Worm (Caenorhabditis elegans) whole organism, L1 larva: ENCODE measurements around the gene dsh-1.

Experiments
- F16B12.6 ChIP-seq: fragments of 150-350 bp; optimal IDR thresholded peaks from 2 replicates; lab custom pipeline; 2014; ENCODE audit warnings: missing biosample characterization, missing genetic modification characterization
- aha-1 ChIP-seq: fragments of 150-350 bp; optimal IDR thresholded peaks from 2 replicates; lab custom pipeline; 2014; ENCODE audit warnings: missing biosample characterization, missing genetic modification characterization
- alr-1 ChIP-seq: fragments of 200-800 bp; sonication (Bioruptor generic); optimal IDR thresholded peaks from 2 replicates; lab custom pipeline; 2018; ENCODE audit warnings: borderline replicate concordance, mild to moderate bottlenecking, missing genetic modification characterization, missing compliant biosample characterization
- aly-2 ChIP-seq: fragments of 150-350 bp; optimal IDR thresholded peaks from 2 replicates; lab custom pipeline; 2014; ENCODE audit warnings: missing biosample characterization, missing genetic modification characterization
- ama-1 ChIP-seq: fragments of 150-350 bp; optimal IDR thresholded peaks from 2 replicates; lab custom pipeline; 2014
- blmp-1 ChIP-seq: fragments of 150-350 bp; optimal IDR thresholded peaks from 2 replicates; lab custom pipeline; 2014; ENCODE audit warnings: missing biosample characterization, missing genetic modification characterization
- ceh-82 ChIP-seq, 3 experiments: fragments of 150-350 bp in 1 of 3; sonication (generic microtip) in 2 of 3; optimal IDR thresholded peaks; 2 replicates each; lab custom pipeline; 2014 to 2017; ENCODE audit warnings: missing biosample characterization in 3 of 3, missing genetic modification characterization in 3 of 3
- ceh-88 ChIP-seq: fragments of 200-800 bp; sonication (Bioruptor generic); IDR thresholded peaks from 2 replicates; pipeline ENCODE4 v1.3.6; 2022; ENCODE audit warnings: missing genetic modification characterization, missing compliant biosample characterization
- ceh-90 ChIP-seq: sonication (generic microtip); optimal IDR thresholded peaks from 2 replicates; lab custom pipeline; 2016; ENCODE audit warnings: missing genetic modification characterization, missing compliant biosample characterization
- dpl-1 ChIP-seq, 3 experiments: fragments of 150-350 bp in 2 of 3; sonication (generic microtip) in 1 of 3; optimal IDR thresholded peaks; 2 replicates each; lab custom pipeline; 2014 to 2017; ENCODE audit warnings: missing biosample characterization in 3 of 3, missing genetic modification characterization in 3 of 3, missing genetic modification reagents in 3 of 3
- dsc-1 ChIP-seq: sonication (generic microtip); optimal IDR thresholded peaks from 2 replicates; lab custom pipeline; 2016; ENCODE audit warnings: mild to moderate bottlenecking, missing genetic modification characterization, missing compliant biosample characterization
- efl-1 ChIP-seq, 4 experiments: fragments of 150-350 bp; optimal IDR thresholded peaks in 3 of 4; peaks in 1 of 4; 1 replicate in 1 of 4; 2 replicates in 3 of 4; lab custom pipeline; 2014; ENCODE audit warnings: missing biosample characterization in 2 of 4, missing genetic modification characterization in 2 of 4, missing genetic modification reagents in 2 of 4
- egl-13 ChIP-seq: sonication (generic microtip); optimal IDR thresholded peaks from 2 replicates; lab custom pipeline; 2016; ENCODE audit warnings: missing genotype, missing genetic modification reagents, missing genetic modification characterization, missing compliant biosample characterization
- egl-27 ChIP-seq, 2 experiments: fragments of 150-350 bp in 1 of 2; sonication (generic microtip); optimal IDR thresholded peaks; 3 replicates each; lab custom pipeline; 2017 to 2018; ENCODE audit warnings: missing biosample characterization in 2 of 2, missing genetic modification characterization in 2 of 2, missing genetic modification reagents in 2 of 2
- elt-2 ChIP-seq: sonication (generic microtip); optimal IDR thresholded peaks from 2 replicates; lab custom pipeline; 2016; ENCODE audit warnings: missing genetic modification characterization, mild to moderate bottlenecking, inconsistent platforms, missing compliant biosample characterization, missing genetic modification reagents
- fkh-10 ChIP-seq: sonication (generic microtip); optimal IDR thresholded peaks from 2 replicates; lab custom pipeline; 2017; ENCODE audit warnings: missing biosample characterization, missing genetic modification reagents, missing genetic modification characterization
- fkh-8 ChIP-seq: sonication (generic microtip); optimal IDR thresholded peaks from 2 replicates; lab custom pipeline; 2016; ENCODE audit warnings: mild to moderate bottlenecking, missing genetic modification characterization, missing compliant biosample characterization
- grh-1 ChIP-seq: fragments of 200-800 bp; sonication (Bioruptor generic); IDR thresholded peaks from 2 replicates; pipeline ENCODE4 v1.3.6; 2022; ENCODE audit warnings: missing genetic modification reagents, missing genetic modification characterization, missing compliant biosample characterization
- hlh-17 ChIP-seq: fragments of 200-800 bp; sonication (Bioruptor generic); optimal IDR thresholded peaks from 2 replicates; lab custom pipeline; 2018; ENCODE audit warnings: missing genetic modification characterization, mild to moderate bottlenecking, missing compliant biosample characterization, moderate library complexity, borderline replicate concordance
- irx-1 ChIP-seq: sonication (generic microtip); optimal IDR thresholded peaks from 2 replicates; lab custom pipeline; 2016; ENCODE audit warnings: missing genetic modification characterization, missing compliant biosample characterization
- isw-1 ChIP-seq: fragments of 200-800 bp; sonication (Bioruptor generic); IDR thresholded peaks from 2 replicates; pipeline ENCODE4 v1.3.6; 2022; ENCODE audit warnings: missing genetic modification characterization, missing compliant biosample characterization
- jun-1 ChIP-seq: fragments of 150-350 bp; optimal IDR thresholded peaks from 2 replicates; lab custom pipeline; 2014; ENCODE audit warnings: missing biosample characterization, missing genetic modification reagents, missing genetic modification characterization
- lin-13 ChIP-seq: fragments of 150-350 bp; optimal IDR thresholded peaks from 2 replicates; lab custom pipeline; 2014; ENCODE audit warnings: missing biosample characterization, missing genetic modification reagents, missing genetic modification characterization
- lin-15B ChIP-seq: fragments of 150-350 bp; sonication (generic microtip); optimal IDR thresholded peaks from 3 replicates; lab custom pipeline; 2014; ENCODE audit warnings: missing biosample characterization, missing genetic modification characterization
- lin-39 ChIP-seq: fragments of 150-350 bp; optimal IDR thresholded peaks from 2 replicates; lab custom pipeline; 2014; ENCODE audit warnings: missing biosample characterization, missing genetic modification reagents, missing genetic modification characterization
- lir-3 ChIP-seq: sonication (generic microtip); optimal IDR thresholded peaks from 2 replicates; lab custom pipeline; 2016; ENCODE audit warnings: mild to moderate bottlenecking, missing genetic modification characterization, moderate library complexity, missing compliant biosample characterization; ENCODE audit not compliant: poor library complexity
- mdl-1 ChIP-seq, 2 experiments: fragments of 150-350 bp; optimal IDR thresholded peaks; 2 replicates each; lab custom pipeline; 2014 to 2017; ENCODE audit warnings: missing biosample characterization in 2 of 2, missing genetic modification characterization in 2 of 2, inconsistent platforms in 1 of 2
- mef-2 ChIP-seq: fragments of 150-350 bp; optimal IDR thresholded peaks from 2 replicates; lab custom pipeline; 2014; ENCODE audit warnings: missing biosample characterization, missing genetic modification characterization
- mep-1 ChIP-seq: fragments of 150-350 bp; optimal IDR thresholded peaks from 2 replicates; lab custom pipeline; 2014; ENCODE audit warnings: missing biosample characterization, missing genetic modification characterization
- nhr-11 ChIP-seq: fragments of 150-350 bp; optimal IDR thresholded peaks from 2 replicates; lab custom pipeline; 2014; ENCODE audit warnings: missing biosample characterization, missing genetic modification characterization
- nhr-19 ChIP-seq: fragments of 200-800 bp; sonication (Bioruptor generic); conservative IDR thresholded peaks from 2 replicates; pipeline ENCODE4 v1.3.6; 2022; ENCODE audit warnings: missing genetic modification characterization, missing compliant biosample characterization
- nhr-28 ChIP-seq: fragments of 150-350 bp; optimal IDR thresholded peaks from 2 replicates; lab custom pipeline; 2014; ENCODE audit warnings: missing biosample characterization, missing genetic modification characterization
- nhr-47 ChIP-seq: sonication (generic microtip); optimal IDR thresholded peaks from 2 replicates; lab custom pipeline; 2016; ENCODE audit warnings: mild to moderate bottlenecking, missing genetic modification characterization, moderate library complexity, missing compliant biosample characterization
- nhr-71 ChIP-seq: sonication (generic microtip); optimal IDR thresholded peaks from 2 replicates; lab custom pipeline; 2016; ENCODE audit warnings: mild to moderate bottlenecking, missing genetic modification characterization, moderate library complexity, missing compliant biosample characterization
- nhr-77 ChIP-seq: fragments of 150-350 bp; optimal IDR thresholded peaks from 2 replicates; lab custom pipeline; 2014; ENCODE audit warnings: missing biosample characterization, missing genetic modification characterization
- nhr-85 ChIP-seq: sonication (generic microtip); peaks from one replicate; lab custom pipeline; 2016; ENCODE audit warnings: missing genetic modification characterization, inconsistent platforms, missing compliant biosample characterization
- nhr-90 ChIP-seq: sonication (generic microtip); optimal IDR thresholded peaks from 2 replicates; lab custom pipeline; 2016; ENCODE audit warnings: mild to moderate bottlenecking, missing genetic modification characterization, missing compliant biosample characterization; ENCODE audit not compliant: poor library complexity
- pag-3 ChIP-seq: sonication (generic microtip); optimal IDR thresholded peaks from 2 replicates; lab custom pipeline; 2017; ENCODE audit warnings: missing genetic modification characterization, mild to moderate bottlenecking, missing compliant biosample characterization, antibody characterized with exemption, borderline replicate concordance; ENCODE audit not compliant: insufficient read depth
- pax-3 ChIP-seq: fragments of 200-800 bp; sonication (Bioruptor generic); optimal IDR thresholded peaks from 2 replicates; lab custom pipeline; 2018; ENCODE audit warnings: mild to moderate bottlenecking, missing genetic modification characterization, moderate library complexity, missing compliant biosample characterization
- pqm-1 ChIP-seq: sonication (generic microtip); optimal IDR thresholded peaks from 3 replicates; lab custom pipeline; 2017; ENCODE audit warnings: missing biosample characterization, missing genetic modification characterization
- rnt-1 ChIP-seq: sonication (generic microtip); optimal IDR thresholded peaks from 2 replicates; lab custom pipeline; 2016; ENCODE audit warnings: mild to moderate bottlenecking, missing genetic modification characterization, moderate library complexity, missing compliant biosample characterization
- skn-1 ChIP-seq: fragments of 150-350 bp; optimal IDR thresholded peaks from 2 replicates; lab custom pipeline; 2014; ENCODE audit warnings: missing biosample characterization, missing genetic modification characterization
- snpc-4 ChIP-seq: fragments of 150-350 bp; optimal IDR thresholded peaks from 2 replicates; lab custom pipeline; 2014; ENCODE audit warnings: missing biosample characterization, missing genetic modification characterization
- snu-23 ChIP-seq: sonication (generic microtip); optimal IDR thresholded peaks from 2 replicates; lab custom pipeline; 2016; ENCODE audit warnings: missing genetic modification characterization, missing compliant biosample characterization
- sptf-1 ChIP-seq: fragments of 150-350 bp; optimal IDR thresholded peaks from 2 replicates; lab custom pipeline; 2014; ENCODE audit warnings: missing biosample characterization, missing genetic modification characterization
- sup-37 ChIP-seq: fragments of 200-800 bp; sonication (Bioruptor generic); optimal IDR thresholded peaks from 2 replicates; lab custom pipeline; 2018; ENCODE audit warnings: mild to moderate bottlenecking, missing genetic modification characterization, missing compliant biosample characterization
- swsn-7 ChIP-seq: sonication (generic microtip); optimal IDR thresholded peaks from 2 replicates; lab custom pipeline; 2016; ENCODE audit warnings: missing genetic modification characterization, missing compliant biosample characterization
- tlp-1 ChIP-seq: fragments of 150-350 bp; optimal IDR thresholded peaks from 2 replicates; lab custom pipeline; 2014; ENCODE audit warnings: missing biosample characterization, missing genetic modification characterization
- unc-98 ChIP-seq: fragments of 200-800 bp; sonication (Bioruptor generic); IDR thresholded peaks from 2 replicates; pipeline ENCODE4 v1.3.6; 2022; ENCODE audit warnings: missing genetic modification characterization, missing compliant biosample characterization
- vab-15 ChIP-seq: sonication (generic microtip); optimal IDR thresholded peaks from 2 replicates; lab custom pipeline; 2017; ENCODE audit warnings: missing genotype, mild to moderate bottlenecking, missing genetic modification characterization, missing compliant biosample characterization
- xbp-1 ChIP-seq: sonication (generic microtip); optimal IDR thresholded peaks from 2 replicates; lab custom pipeline; 2016; ENCODE audit warnings: missing genetic modification characterization, missing compliant biosample characterization
- ztf-4 ChIP-seq: fragments of 150-350 bp; optimal IDR thresholded peaks from 2 replicates; lab custom pipeline; 2014; ENCODE audit warnings: missing biosample characterization, missing genetic modification characterization

Gene dsh-1

ce11 chrII:5182451-5182850 is 42.7 kb downstream of the dsh-1 start (continued):
- TF ChIP-seq fkh-10 (GFP tag; lab: Kevin White, UChicago) (no peak), nhr-47 (tag; lab: Kevin White, UChicago) (peak; percentile 73), nhr-28 (tag; lab: Kevin White, UChicago) (no peak), pax-3 (tag; lab: Kevin White, UChicago) (no peak), lin-13 (peak; percentile 38), fkh-8 (tag; lab: Kevin White, UChicago) (peak; percentile 66), rnt-1 (tag; lab: Kevin White, UChicago) (peak; percentile 54), nhr-85 (tag; lab: Kevin White, UChicago) (peak; percentile 85), unc-98 (no peak), egl-27 (tag; optimal IDR thresholded peaks at IDR 0.05; lab: Kevin White, UChicago) (no peak), ceh-90 (tag; lab: Kevin White, UChicago) (no peak), dpl-1 (GFP tag; optimal IDR thresholded peaks at IDR 0.05; lab: Kevin White, UChicago) (peak in 2 of 3 experiments; percentile 5 to 35), elt-2 (tag; lab: Kevin White, UChicago) (peak; percentile 97), ztf-4 (peak; percentile 71), ceh-88 (GFP tag; lab: Robert Waterston, UW) (no peak), aly-2 (no peak), tlp-1 (tag; lab: Kevin White, UChicago) (no peak), efl-1 (optimal IDR thresholded peaks at IDR 0.05; lab: Kevin White, UChicago) (peak; percentile 43 to 46), efl-1 (GFP tag; optimal IDR thresholded peaks at IDR 0.05 in 1 of 2; lab: Kevin White, UChicago) (peak in 1 of 2 experiments; percentile 90), lin-39 (tag; lab: Kevin White, UChicago) (no peak), mdl-1 (tag; optimal IDR thresholded peaks at IDR 0.05; lab: Kevin White, UChicago) (peak in 1 of 2 experiments; percentile 80), isw-1 (GFP tag; lab: Robert Waterston, UW) (no peak), swsn-7 (peak; percentile 57), pqm-1 (tag; lab: Kevin White, UChicago) (peak; percentile 56), alr-1 (tag; lab: Kevin White, UChicago) (no peak), sup-37 (no peak), F16B12.6 (tag; lab: Kevin White, UChicago) (no peak), nhr-19 (GFP tag; lab: Robert Waterston, UW) (peak; percentile 63), lir-3 (peak; percentile 53), nhr-71 (tag; lab: Kevin White, UChicago) (peak; percentile 83), nhr-77 (tag; lab: Kevin White, UChicago) (no peak), blmp-1 (tag; lab: Kevin White, UChicago) (no peak), snpc-4 (peak; percentile 30), sptf-1 (tag; lab: Kevin White, UChicago) (no peak), mef-2 (peak; percentile 2), egl-13 (tag; lab: Kevin White, UChicago) (peak; percentile 41), jun-1 (tag; lab: Kevin White, UChicago) (peak; percentile 53), skn-1 (tag; lab: Kevin White, UChicago) (no peak), grh-1 (GFP tag; lab: Robert Waterston, UW) (no peak), xbp-1 (tag; lab: Kevin White, UChicago) (peak; percentile 69), aha-1 (tag; lab: Kevin White, UChicago) (no peak), mep-1 (peak; percentile 77), pag-3 (tag; lab: Kevin White, UChicago) (no peak)

ce11 chrII:5181497-5181896 is 43.7 kb downstream of the dsh-1 start:
- TF ChIP-seq pqm-1 (tag; lab: Kevin White, UChicago) = no peak
- no peak for TF ChIP-seq vab-15 (tag; lab: Kevin White, UChicago)
- peak; percentile 4 for TF ChIP-seq lin-15B (tag; lab: Kevin White, UChicago)
- TF ChIP-seq pax-3 (tag; lab: Kevin White, UChicago) = peak; percentile 11
- no peak for TF ChIP-seq egl-27 (tag; optimal IDR thresholded peaks at IDR 0.05; lab: Kevin White, UChicago)
- TF ChIP-seq pag-3 (tag; lab: Kevin White, UChicago) = no peak
- no peak for TF ChIP-seq hlh-17 (GFP tag; lab: Kevin White, UChicago)
- TF ChIP-seq mef-2 = no peak
- TF ChIP-seq irx-1 = peak; percentile 41
- TF ChIP-seq snu-23 (GFP tag; lab: Kevin White, UChicago) = peak; percentile 90
- TF ChIP-seq swsn-7 = peak; percentile 76
- TF ChIP-seq aha-1 (tag; lab: Kevin White, UChicago) = no peak
- TF ChIP-seq ama-1 (lab: Kevin White, UChicago) = no peak
- peak; percentile 9 to 70 (median 47) for TF ChIP-seq ceh-82 (tag; optimal IDR thresholded peaks at IDR 0.05; lab: Kevin White, UChicago)
- peak; percentile 68 for TF ChIP-seq nhr-90 (tag; lab: Kevin White, UChicago)
- peak; percentile 88 for TF ChIP-seq nhr-71 (tag; lab: Kevin White, UChicago)
- peak; percentile 37 for TF ChIP-seq dsc-1 (tag; lab: Kevin White, UChicago)
- no peak for TF ChIP-seq lir-3
- TF ChIP-seq nhr-11 (tag; lab: Kevin White, UChicago) = no peak
